Worm (Caenorhabditis elegans): ENCODE data around the gene lig-1.

DNA sequence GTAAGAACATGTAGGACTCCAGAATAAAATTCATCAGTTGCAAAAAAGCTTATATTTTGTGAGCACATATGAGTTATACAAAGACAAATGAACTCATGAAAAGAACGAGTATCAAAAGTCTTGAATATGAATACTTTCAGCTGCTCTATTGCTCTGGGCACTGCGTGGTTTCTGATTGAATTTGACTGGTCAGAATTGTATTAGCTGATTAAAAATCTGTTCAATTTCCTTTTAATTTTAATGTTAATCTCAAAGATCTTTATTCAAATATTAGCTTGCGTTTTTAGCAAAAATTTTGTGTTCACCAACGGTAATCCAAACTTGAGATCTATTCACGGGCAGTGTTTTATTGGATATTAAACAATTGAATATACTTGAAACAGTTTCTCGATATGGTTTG, 15.8 kb upstream of the lig-1 start, which contains the start of gene srh-184:
- no peak for TF ChIP-seq ceh-82 (tag; optimal IDR thresholded peaks at IDR 0.05)
- no peak for TF ChIP-seq ama-1 (optimal IDR thresholded peaks at IDR 0.05)
- no peak for TF ChIP-seq lin-15B (tag; optimal IDR thresholded peaks at IDR 0.05)
- no peak for TF ChIP-seq R02D3.7 (tag; optimal IDR thresholded peaks at IDR 0.05)
- TF ChIP-seq dmd-9 (GFP tag; IDR thresholded peaks at IDR 0.05), result no peak
- no peak for TF ChIP-seq lin-13 (GFP tag; optimal IDR thresholded peaks at IDR 0.05)
- TF ChIP-seq nhr-28 (tag; optimal IDR thresholded peaks at IDR 0.05), result no peak
- no peak for TF ChIP-seq zag-1 (tag; optimal IDR thresholded peaks at IDR 0.05)
- no peak for TF ChIP-seq attf-4 (tag; optimal IDR thresholded peaks at IDR 0.05)
- TF ChIP-seq gei-8 (GFP tag; optimal IDR thresholded peaks at IDR 0.05), result no peak
- TF ChIP-seq mes-2 (tag; optimal IDR thresholded peaks at IDR 0.05; ENCODE audit: poor library complexity, severe bottlenecking), result no peak
- TF ChIP-seq aly-2 (tag; optimal IDR thresholded peaks at IDR 0.05), result no peak
- no peak for TF ChIP-seq zfp-2 (tag; optimal IDR thresholded peaks at IDR 0.05)
- TF ChIP-seq lin-39 (tag; optimal IDR thresholded peaks at IDR 0.05), result no peak
